Fruit fly (Drosophila melanogaster): Measurements from ENCODE around the gene Spn.
A peak's percentile ranks its signal among the peaks of the same experiment; 100 is the strongest.

The Spn gene

DNA sequence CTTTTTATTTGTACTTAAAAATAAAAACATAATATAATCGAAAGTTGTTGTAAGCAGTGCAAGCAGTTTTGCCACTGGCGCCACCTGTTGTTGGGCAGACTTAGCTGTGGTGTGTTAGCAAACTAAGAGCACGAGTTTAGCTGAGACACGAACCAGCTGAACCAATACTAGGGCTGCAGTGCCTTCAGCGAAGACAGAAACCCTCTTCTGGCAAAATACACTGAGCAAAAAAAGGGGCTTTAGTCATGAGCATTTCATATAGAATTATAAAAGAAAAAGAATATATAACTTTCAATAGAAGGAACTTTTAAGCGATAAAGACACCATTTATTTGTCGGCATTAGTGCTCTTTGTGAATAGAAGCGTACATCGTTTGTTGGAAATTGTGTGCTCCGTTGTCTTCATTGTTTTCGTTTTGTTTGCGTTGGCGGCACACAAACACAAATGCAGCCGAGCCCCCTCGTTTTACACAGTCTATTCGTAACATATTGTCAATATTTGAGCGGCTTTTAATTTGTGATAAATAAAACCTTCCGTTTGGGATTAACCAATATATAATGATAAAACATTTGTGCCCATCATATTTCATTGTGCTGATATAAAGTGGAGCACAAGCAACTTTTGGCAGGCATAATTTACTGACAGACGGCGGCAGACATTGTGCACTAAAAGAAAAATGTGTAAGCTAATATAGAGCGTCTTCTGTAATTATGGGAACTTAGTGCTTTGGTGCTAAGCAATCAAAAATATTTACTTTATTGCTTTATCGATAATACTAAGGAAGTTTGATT is 22.5 kb downstream of the Spn start:
- TF ChIP-seq h (optimal IDR thresholded peaks at IDR 0.05), result peak; percentile 96
- TF ChIP-seq psq (optimal IDR thresholded peaks at IDR 0.05), result no peak

DNA sequence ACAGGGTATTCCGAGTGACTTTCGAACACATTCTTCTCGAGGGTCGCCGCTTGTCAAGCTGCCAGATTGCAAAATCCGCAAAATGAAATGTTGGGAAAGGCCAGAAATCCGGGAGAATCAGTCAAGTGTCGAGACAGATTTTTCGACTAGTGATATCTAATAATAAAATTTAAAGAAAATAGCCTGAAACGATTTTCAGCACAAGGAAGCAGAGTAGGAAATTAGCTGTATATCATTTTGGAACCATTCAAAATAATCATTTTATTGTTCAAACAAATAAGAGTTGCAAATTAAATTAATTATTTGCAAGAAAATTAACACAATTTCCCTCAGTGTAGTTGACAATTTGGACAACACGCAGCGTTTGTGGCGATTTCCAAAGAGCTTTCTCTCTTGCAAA is 23.5 kb downstream of the Spn start:
- TF ChIP-seq Sin3A (optimal IDR thresholded peaks at IDR 0.05) (no peak), Myc (optimal IDR thresholded peaks at IDR 0.05) (no peak), h (optimal IDR thresholded peaks at IDR 0.05) (no peak), insv (optimal IDR thresholded peaks at IDR 0.05) (no peak), ttk (optimal IDR thresholded peaks at IDR 0.05) (no peak), psq (optimal IDR thresholded peaks at IDR 0.05) (no peak)

DNA sequence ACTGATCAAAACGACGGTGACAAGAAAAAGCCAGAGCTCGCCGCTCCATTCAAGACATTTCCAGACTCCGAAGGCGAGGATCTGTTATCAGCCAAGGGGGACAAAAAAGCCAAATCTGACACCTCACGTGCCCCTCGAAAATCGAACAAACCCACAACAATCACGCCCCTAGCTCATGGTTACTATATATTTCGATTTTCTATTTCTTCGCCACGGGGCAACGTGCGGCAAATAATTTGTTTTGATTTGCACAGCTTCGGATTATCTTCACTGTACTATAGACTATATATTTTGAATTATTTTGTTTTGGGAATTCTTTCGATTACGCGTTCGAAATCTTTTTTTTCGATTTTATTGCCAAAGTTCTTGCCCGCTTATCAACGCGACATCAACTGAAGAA is 24.0 kb downstream of the Spn start:
- TF ChIP-seq ttk (optimal IDR thresholded peaks at IDR 0.05) (no peak), Sin3A (optimal IDR thresholded peaks at IDR 0.05) (no peak), insv (optimal IDR thresholded peaks at IDR 0.05) (no peak), h (optimal IDR thresholded peaks at IDR 0.05) (no peak), Myc (optimal IDR thresholded peaks at IDR 0.05) (no peak), psq (optimal IDR thresholded peaks at IDR 0.05) (no peak)

DNA sequence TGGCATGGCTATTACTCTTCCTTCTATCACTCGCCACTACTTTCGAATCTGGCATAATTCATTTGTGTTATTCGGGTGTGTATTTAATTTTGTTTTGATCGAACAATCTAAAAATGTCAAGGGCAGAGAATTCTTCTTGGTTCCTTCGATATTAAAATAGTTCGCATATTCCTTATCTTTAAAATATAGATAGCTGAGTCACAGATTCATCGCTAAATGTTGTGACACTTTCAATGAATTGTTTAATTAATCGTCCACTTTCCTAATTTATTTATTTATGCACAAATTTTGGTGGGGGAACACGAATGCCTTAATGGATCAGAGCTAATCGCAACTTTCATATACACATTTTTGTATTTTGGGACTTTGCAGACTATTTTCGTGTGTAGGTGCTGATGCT is 27.2 kb downstream of the Spn start, which contains the start of gene CG32295:
Gene CG32295, minus strand, starts transcription at position 101 of the 400 bp plus-strand sequence.
- no peak for TF ChIP-seq h (optimal IDR thresholded peaks at IDR 0.05)
- TF ChIP-seq ttk (optimal IDR thresholded peaks at IDR 0.05), result no peak
- TF ChIP-seq psq (optimal IDR thresholded peaks at IDR 0.05), result no peak
- TF ChIP-seq Sin3A (optimal IDR thresholded peaks at IDR 0.05), result no peak
- TF ChIP-seq Myc (optimal IDR thresholded peaks at IDR 0.05), result no peak
- TF ChIP-seq insv (optimal IDR thresholded peaks at IDR 0.05), result no peak

DNA sequence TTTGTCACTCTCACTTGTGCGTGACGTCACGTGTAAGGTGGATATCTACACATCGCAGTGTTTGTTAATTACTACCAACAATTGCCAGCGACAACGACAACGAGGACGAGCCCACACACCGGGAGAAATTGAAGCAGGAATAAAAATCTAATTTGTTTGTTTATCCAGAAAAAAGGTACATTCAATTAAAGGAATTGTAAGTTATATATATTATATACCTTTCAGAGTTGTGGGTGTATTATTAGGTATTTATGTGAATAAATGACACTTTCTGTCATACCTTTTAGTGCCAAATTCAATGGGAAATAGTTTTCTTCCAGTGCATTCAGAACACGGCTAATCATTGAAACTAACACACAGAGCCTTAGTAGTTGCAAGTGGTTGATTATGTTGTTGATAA is 38.9 kb downstream of the Spn start:
- TF ChIP-seq insv (optimal IDR thresholded peaks at IDR 0.05), result no peak
- no peak for TF ChIP-seq psq (optimal IDR thresholded peaks at IDR 0.05)
- TF ChIP-seq h (optimal IDR thresholded peaks at IDR 0.05), result no peak
- no peak for TF ChIP-seq Myc (optimal IDR thresholded peaks at IDR 0.05)
- no peak for TF ChIP-seq Sin3A (optimal IDR thresholded peaks at IDR 0.05)
- TF ChIP-seq ttk (optimal IDR thresholded peaks at IDR 0.05), result no peak

DNA sequence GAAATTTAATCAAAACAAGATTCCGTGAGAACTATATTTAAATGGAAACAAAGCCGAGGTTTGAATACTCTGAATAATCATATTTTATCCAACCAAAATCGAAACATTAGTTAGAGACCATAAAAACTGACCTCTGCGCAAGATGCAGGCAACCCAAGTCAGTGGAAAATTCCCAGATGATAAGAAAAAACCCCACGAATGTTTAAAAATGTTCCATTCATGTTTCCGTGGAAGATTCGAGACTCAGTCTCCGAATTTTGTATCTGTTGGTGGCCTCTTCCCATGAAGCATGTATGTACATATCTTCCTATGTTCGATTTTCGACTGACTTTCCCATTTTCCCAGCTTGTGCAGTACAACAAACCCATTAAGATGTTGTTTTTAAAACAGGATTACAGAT is 49.3 kb downstream of the Spn start:
- TF ChIP-seq insv (optimal IDR thresholded peaks at IDR 0.05) (no peak), h (optimal IDR thresholded peaks at IDR 0.05) (no peak), Sin3A (optimal IDR thresholded peaks at IDR 0.05) (no peak), psq (optimal IDR thresholded peaks at IDR 0.05) (no peak), ttk (optimal IDR thresholded peaks at IDR 0.05) (no peak), Myc (optimal IDR thresholded peaks at IDR 0.05) (no peak)

DNA sequence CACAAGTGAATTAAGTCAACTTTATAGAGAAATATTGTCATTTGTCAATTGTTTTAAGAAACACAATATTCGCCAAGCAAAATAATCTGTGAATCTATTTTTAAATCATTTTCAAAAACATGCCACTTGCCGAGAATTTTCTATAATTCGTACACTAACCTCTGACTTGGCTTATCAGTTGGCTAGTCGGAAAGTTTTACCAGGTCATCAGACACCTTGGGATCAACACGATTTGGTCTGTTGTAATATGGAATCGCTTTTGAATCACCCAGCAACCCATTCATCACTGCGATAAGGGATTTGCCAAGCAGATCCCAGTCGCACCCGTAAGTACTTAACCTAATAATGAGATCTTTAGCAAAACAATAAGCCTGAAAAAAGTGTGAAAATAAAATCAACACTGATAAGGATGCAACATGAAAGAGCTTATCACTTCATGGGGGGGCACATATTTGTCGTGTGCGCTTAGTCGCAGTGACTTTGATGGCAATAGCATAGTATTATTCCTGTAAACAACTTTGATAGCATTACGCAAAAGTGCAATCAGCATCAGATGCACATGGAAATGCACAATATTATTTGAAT is 50.0 kb downstream of the Spn start:
- no peak for TF ChIP-seq ttk (optimal IDR thresholded peaks at IDR 0.05)
- no peak for TF ChIP-seq Myc (optimal IDR thresholded peaks at IDR 0.05)
- TF ChIP-seq insv (optimal IDR thresholded peaks at IDR 0.05), result no peak
- no peak for TF ChIP-seq psq (optimal IDR thresholded peaks at IDR 0.05)
- no peak for TF ChIP-seq h (optimal IDR thresholded peaks at IDR 0.05)
- TF ChIP-seq Sin3A (optimal IDR thresholded peaks at IDR 0.05), result no peak

DNA sequence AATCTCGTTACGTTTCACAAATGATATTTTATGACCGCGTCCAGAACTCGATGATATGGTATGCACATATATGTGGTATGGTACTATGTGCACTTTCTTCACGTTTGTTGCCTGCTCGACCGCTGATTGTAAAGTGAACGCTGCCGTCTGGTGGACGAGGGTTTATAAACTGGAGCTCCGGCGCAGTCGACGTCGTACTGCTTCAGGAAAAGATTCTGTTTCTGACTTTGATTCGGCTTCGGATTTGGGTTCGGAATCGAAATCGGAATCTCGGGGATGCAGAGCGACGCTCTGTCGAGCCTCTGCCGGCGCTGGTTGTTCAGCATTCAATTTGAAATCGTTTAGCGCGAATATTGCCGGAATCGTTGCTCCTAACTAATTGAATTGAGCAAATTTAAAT is 50.6 kb downstream of the Spn start, which contains the start of gene CG16758:
Gene CG16758, minus strand, starts transcription at position 142 of the 400 bp plus-strand sequence.
- TF ChIP-seq Myc (optimal IDR thresholded peaks at IDR 0.05) (no peak), ttk (optimal IDR thresholded peaks at IDR 0.05) (no peak), insv (optimal IDR thresholded peaks at IDR 0.05) (no peak), psq (optimal IDR thresholded peaks at IDR 0.05) (no peak), Sin3A (optimal IDR thresholded peaks at IDR 0.05) (no peak)

DNA sequence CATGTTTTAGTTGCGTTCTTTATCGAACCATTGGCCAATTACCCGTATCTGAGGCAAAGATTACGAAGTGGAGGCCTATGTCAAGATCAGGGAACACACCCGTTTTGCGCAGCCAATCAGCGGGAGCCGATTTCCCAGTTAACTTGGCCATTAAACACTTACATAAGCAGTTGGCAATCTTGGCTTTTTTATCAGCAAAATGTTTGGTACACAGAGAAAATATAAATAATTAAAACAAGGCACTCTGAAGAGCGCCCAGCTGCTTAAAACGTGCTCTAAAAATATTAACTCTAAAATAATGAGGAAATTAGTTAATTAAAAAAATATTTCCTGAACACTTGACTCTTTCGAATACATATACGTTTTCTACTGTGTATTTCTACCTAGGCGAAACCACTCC is 52.3 kb downstream of the Spn start:
- TF ChIP-seq Sin3A (optimal IDR thresholded peaks at IDR 0.05), result no peak
- no peak for TF ChIP-seq psq (optimal IDR thresholded peaks at IDR 0.05)
- TF ChIP-seq Myc (optimal IDR thresholded peaks at IDR 0.05), result no peak
- no peak for TF ChIP-seq ttk (optimal IDR thresholded peaks at IDR 0.05)
- no peak for TF ChIP-seq insv (optimal IDR thresholded peaks at IDR 0.05)
- no peak for TF ChIP-seq h (optimal IDR thresholded peaks at IDR 0.05)

DNA sequence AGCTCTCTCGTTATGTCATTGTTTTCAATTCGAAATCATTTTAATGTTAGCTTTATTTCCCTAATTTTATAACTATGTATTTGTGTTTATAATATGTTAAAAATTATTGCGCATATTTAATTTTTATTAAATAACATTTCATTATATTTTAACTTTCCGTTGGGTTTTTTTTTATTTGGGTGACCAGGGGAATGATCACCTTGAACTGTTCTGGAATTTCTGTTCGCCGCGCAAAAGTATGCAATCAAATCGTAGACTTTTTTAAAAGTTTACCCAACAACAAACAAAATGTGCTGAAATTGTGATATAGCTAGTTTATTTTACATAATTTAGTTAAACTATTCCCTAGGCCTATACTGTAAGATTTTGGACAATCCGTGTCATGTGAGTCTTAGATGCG is 55.0 kb downstream of the Spn start:
- TF ChIP-seq insv (optimal IDR thresholded peaks at IDR 0.05) (no peak), h (optimal IDR thresholded peaks at IDR 0.05) (no peak), Sin3A (optimal IDR thresholded peaks at IDR 0.05) (no peak), ttk (optimal IDR thresholded peaks at IDR 0.05) (no peak), psq (optimal IDR thresholded peaks at IDR 0.05) (no peak), Myc (optimal IDR thresholded peaks at IDR 0.05) (no peak)

DNA sequence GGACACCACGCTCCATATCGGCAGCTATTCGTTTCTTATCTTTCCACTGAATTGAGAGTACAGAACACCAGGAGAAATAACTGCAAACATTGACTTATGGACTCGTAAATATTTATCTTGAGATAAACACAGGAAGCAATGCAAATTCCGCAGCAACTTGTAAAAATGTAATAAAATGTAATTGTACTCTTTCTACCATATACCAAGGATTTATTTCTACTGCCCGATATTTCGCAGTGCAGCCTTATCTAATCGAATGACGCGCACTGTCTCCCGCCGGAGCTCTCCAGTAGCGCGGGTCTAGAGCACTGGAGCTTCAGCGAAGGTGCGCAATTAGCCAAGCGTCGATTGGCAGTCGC is 59.9 kb downstream of the Spn start:
- TF ChIP-seq psq (optimal IDR thresholded peaks at IDR 0.05) (no peak), ttk (optimal IDR thresholded peaks at IDR 0.05) (no peak), Myc (optimal IDR thresholded peaks at IDR 0.05) (no peak), insv (optimal IDR thresholded peaks at IDR 0.05) (no peak)

DNA sequence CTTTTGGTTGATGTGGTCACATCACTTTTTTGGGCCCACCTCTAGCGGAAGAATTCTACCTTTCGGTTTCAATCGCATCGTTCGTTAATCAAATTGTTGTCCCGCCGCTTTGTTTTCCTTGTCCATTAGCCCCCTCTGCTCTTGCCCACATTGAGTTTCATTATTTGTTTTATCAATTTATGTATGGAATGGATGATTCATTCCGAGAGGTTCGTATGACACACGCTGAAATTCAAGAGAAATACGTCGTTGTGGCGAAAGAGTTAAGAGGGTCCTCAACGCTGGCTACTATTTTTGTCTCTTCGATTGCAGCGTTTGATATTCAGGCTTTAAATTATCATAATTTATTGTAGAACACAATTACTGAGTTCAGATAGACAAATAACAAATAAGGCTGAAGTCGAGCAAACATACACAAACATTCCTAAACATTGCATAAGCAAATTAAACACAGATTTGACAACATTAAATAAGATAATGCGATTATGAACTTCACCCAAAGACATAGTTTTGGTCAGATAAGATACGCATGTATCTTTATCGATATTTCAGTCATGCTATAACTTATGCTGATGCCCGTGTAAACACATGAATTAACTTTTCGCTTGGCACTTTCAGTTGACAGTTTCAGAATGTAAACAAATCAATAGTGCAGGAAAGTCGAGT is 60.4 kb downstream of the Spn start:
- TF ChIP-seq Sin3A (optimal IDR thresholded peaks at IDR 0.05), result no peak
- TF ChIP-seq Myc (optimal IDR thresholded peaks at IDR 0.05), result no peak
- TF ChIP-seq h (optimal IDR thresholded peaks at IDR 0.05), result no peak
- TF ChIP-seq ttk (optimal IDR thresholded peaks at IDR 0.05), result no peak
- no peak for TF ChIP-seq insv (optimal IDR thresholded peaks at IDR 0.05)
- TF ChIP-seq psq (optimal IDR thresholded peaks at IDR 0.05), result no peak

Measured in Kc167 (cell line).